Fruit fly (Drosophila melanogaster): Measurements from ENCODE around the gene dpr5.

- TF ChIP-seq br (GFP tag; optimal IDR thresholded peaks at IDR 0.05) (no peak), Hr78 (GFP tag; optimal IDR thresholded peaks at IDR 0.05) (no peak), ey (GFP tag; optimal IDR thresholded peaks at IDR 0.05) (no peak), psq (GFP tag; optimal IDR thresholded peaks at IDR 0.05) (no peak), Myc (optimal IDR thresholded peaks at IDR 0.05) (no peak), lola (GFP tag; optimal IDR thresholded peaks at IDR 0.05) (no peak)
Observed at dm6 chr3R:11457286-11457685, 42.5 kb upstream of the dpr5 start.

All from whole organism, wandering third instar larva.